Worm (Caenorhabditis elegans): ENCODE data around the gene egl-27.

The egl-27 gene

ce11 chrII:6810663-6811062 lies 24.1 kb upstream of the egl-27 start, which contains the start of gene snt-1:
Gene snt-1 (plus strand): TSS chrII:6810963.
- TF ChIP-seq aha-1 (tag): peak; percentile 35
- TF ChIP-seq daf-8 (GFP tag; IDR thresholded peaks at IDR 0.05): no peak

ce11 chrII:6812514-6812913 lies 22.3 kb upstream of the egl-27 start:
- TF ChIP-seq snpc-4 (tag; optimal IDR thresholded peaks at IDR 0.05) (no peak), ztf-11 (tag; optimal IDR thresholded peaks at IDR 0.05) (no peak), daf-16 (GFP tag; optimal IDR thresholded peaks at IDR 0.05) (no peak), daf-16 (tag; optimal IDR thresholded peaks at IDR 0.05) (no peak), php-3 (GFP tag; IDR thresholded peaks at IDR 0.05) (no peak), hmg-1.1 (GFP tag; IDR thresholded peaks at IDR 0.05) (0 out of 2 replicates have a peak, but pooled peaks have one; percentile 21), pqm-1 (tag; optimal IDR thresholded peaks at IDR 0.05) (no peak), ces-1 (GFP tag; optimal IDR thresholded peaks at IDR 0.05) (no peak), lsy-2 (tag; optimal IDR thresholded peaks at IDR 0.05) (peak in 1 of 2 experiments; percentile 19), unc-62 (GFP tag; optimal IDR thresholded peaks at IDR 0.05 in 1 of 2) (peak in 1 of 2 experiments; percentile 92), unc-62 (tag; optimal IDR thresholded peaks at IDR 0.05) (no peak), hlh-30 (tag; optimal IDR thresholded peaks at IDR 0.05; ENCODE audit: insufficient read depth) (peak; percentile 24), aha-1 (tag) (peak; percentile 55), lin-15B (tag; optimal IDR thresholded peaks at IDR 0.05) (no peak), zag-1 (tag; optimal IDR thresholded peaks at IDR 0.05) (no peak), hif-1 (tag; optimal IDR thresholded peaks at IDR 0.05) (no peak), daf-8 (GFP tag; IDR thresholded peaks at IDR 0.05) (no peak), mdl-1 (tag; optimal IDR thresholded peaks at IDR 0.05) (peak in 1 of 2 experiments; percentile 33)

ce11 chrII:6816324-6816723 lies 18.5 kb upstream of the egl-27 start:
- TF ChIP-seq lim-7 (GFP tag; IDR thresholded peaks at IDR 0.05): no peak
- peak in 1 of 2 experiments; percentile 97 for TF ChIP-seq unc-62 (GFP tag; optimal IDR thresholded peaks at IDR 0.05 in 1 of 2)
- no peak for TF ChIP-seq unc-62 (tag; optimal IDR thresholded peaks at IDR 0.05)

ce11 chrII:6820278-6820971 lies 14.4 kb upstream of the egl-27 start:
- no peak for TF ChIP-seq nhr-10 (tag; optimal IDR thresholded peaks at IDR 0.05)
- no peak for TF ChIP-seq ceh-32 (tag; optimal IDR thresholded peaks at IDR 0.05; ENCODE audit: poor library complexity)
- no peak for TF ChIP-seq Y5F2A.4 (GFP tag; optimal IDR thresholded peaks at IDR 0.05)
- peak in 1 of 2 experiments; percentile 27 for TF ChIP-seq lsy-2 (tag; optimal IDR thresholded peaks at IDR 0.05)
- TF ChIP-seq aha-1 (tag): peak; percentile 65
- peak; percentile 38; the same call in 1 of the 2 replicates for TF ChIP-seq vab-7 (GFP tag; IDR thresholded peaks at IDR 0.05)
- TF ChIP-seq nhr-25 (tag; optimal IDR thresholded peaks at IDR 0.05; ENCODE audit: borderline replicate concordance, insufficient read depth): no peak
- TF ChIP-seq mxl-3 (GFP tag; optimal IDR thresholded peaks at IDR 0.05): no peak
- TF ChIP-seq aly-2 (tag; optimal IDR thresholded peaks at IDR 0.05): no peak
- no peak for TF ChIP-seq F44E2.7 (GFP tag; IDR thresholded peaks at IDR 0.05)
- no peak for TF ChIP-seq set-16 (GFP tag; IDR thresholded peaks at IDR 0.05)
- TF ChIP-seq dpl-1 (GFP tag; optimal IDR thresholded peaks at IDR 0.05): no peak
- no peak for TF ChIP-seq fos-1 (tag; optimal IDR thresholded peaks at IDR 0.05)
- no peak for TF ChIP-seq dmd-9 (GFP tag; IDR thresholded peaks at IDR 0.05)
- TF ChIP-seq hlh-11 (tag; optimal IDR thresholded peaks at IDR 0.05): no peak
- TF ChIP-seq daf-19 (GFP tag; conservative IDR thresholded peaks at IDR 0.05): no peak
- no peak for TF ChIP-seq ceh-20 (GFP tag; IDR thresholded peaks at IDR 0.05)
- TF ChIP-seq dmd-6 (GFP tag; IDR thresholded peaks at IDR 0.05): no peak
- TF ChIP-seq lin-39 (tag; optimal IDR thresholded peaks at IDR 0.05): no peak
- no peak for TF ChIP-seq daf-8 (GFP tag; IDR thresholded peaks at IDR 0.05)
- no peak for TF ChIP-seq tra-1 (GFP tag; IDR thresholded peaks at IDR 0.05)
- TF ChIP-seq nhr-28 (tag; optimal IDR thresholded peaks at IDR 0.05): peak; percentile 30
- no peak for TF ChIP-seq daf-12 (tag; optimal IDR thresholded peaks at IDR 0.05)
- TF ChIP-seq ztf-7 (tag; optimal IDR thresholded peaks at IDR 0.05): no peak
- TF ChIP-seq snpc-1.2 (GFP tag; IDR thresholded peaks at IDR 0.05): no peak
- no peak for TF ChIP-seq spr-3 (GFP tag; optimal IDR thresholded peaks at IDR 0.05)
- no peak for TF ChIP-seq gei-8 (GFP tag; optimal IDR thresholded peaks at IDR 0.05)
- TF ChIP-seq nhr-11 (tag; optimal IDR thresholded peaks at IDR 0.05): no peak
- TF ChIP-seq pqm-1 (tag; optimal IDR thresholded peaks at IDR 0.05): no peak
- TF ChIP-seq nhr-76 (tag; optimal IDR thresholded peaks at IDR 0.05): no peak
- no peak for TF ChIP-seq F49E8.2 (tag; optimal IDR thresholded peaks at IDR 0.05; ENCODE audit: borderline replicate concordance)

Measured in whole organism, L4 larva.